Worm (Caenorhabditis elegans): ENCODE measurements around the gene Y54G2A.7.

- no peak for TF ChIP-seq ets-4 (tag; optimal IDR thresholded peaks at IDR 0.05)
- no peak for TF ChIP-seq syd-9 (tag; optimal IDR thresholded peaks at IDR 0.05)
- TF ChIP-seq hlh-30 (tag; optimal IDR thresholded peaks at IDR 0.05; ENCODE audit: insufficient read depth) = no peak
- no peak for TF ChIP-seq tbx-2 (tag; optimal IDR thresholded peaks at IDR 0.05)
- no peak for TF ChIP-seq ama-1 (optimal IDR thresholded peaks at IDR 0.05)
- TF ChIP-seq lin-11 (tag; optimal IDR thresholded peaks at IDR 0.05) = no peak
- TF ChIP-seq ceh-31 (tag; optimal IDR thresholded peaks at IDR 0.05) = no peak
- TF ChIP-seq mec-3 (tag; optimal IDR thresholded peaks at IDR 0.05; ENCODE audit: borderline replicate concordance) = no peak
- TF ChIP-seq unc-55 (GFP tag; optimal IDR thresholded peaks at IDR 0.05) = no peak
- no peak for TF ChIP-seq pha-4 (tag; optimal IDR thresholded peaks at IDR 0.05)
- no peak for TF ChIP-seq pha-2 (tag; optimal IDR thresholded peaks at IDR 0.05)
Observed at ce11 chrIV:2834516-2834915, 3.9 kb upstream of the Y54G2A.7 start, which contains the start of gene pudl-2.

Data from whole organism, late embryonic.